Fruit fly (Drosophila melanogaster) whole organism, prepupa: ENCODE measurements around the gene RpL7-like.
A peak's percentile ranks its signal among the peaks of the same experiment; 100 is the strongest.

ENCODE experiments used
- Blimp-1 ChIP-seq: fragments of 200-800 bp; sonication (Bioruptor generic); optimal IDR thresholded peaks from 3 replicates; lab custom pipeline; 2017; ENCODE audit warnings: missing biosample characterization, missing genetic modification characterization, mild to moderate bottlenecking, moderate library complexity, missing genetic modification reagents
- CG11294 ChIP-seq: fragments of 200-800 bp; sonication (Bioruptor generic); IDR thresholded peaks from 2 replicates; pipeline ENCODE4 v1.3.6; 2022; ENCODE audit warnings: missing biosample characterization, missing genetic modification characterization
- CG11762 ChIP-seq: fragments of 200-800 bp; sonication (Bioruptor generic); optimal IDR thresholded peaks from 3 replicates; lab custom pipeline; 2016; ENCODE audit warnings: missing biosample characterization, missing genetic modification characterization; ENCODE audit not compliant: insufficient read depth
- CG11902 ChIP-seq: fragments of 200-800 bp; sonication (Bioruptor generic); optimal IDR thresholded peaks from 3 replicates; lab custom pipeline; 2016; ENCODE audit warnings: missing biosample characterization, missing genetic modification characterization
- CG15336 ChIP-seq: fragments of 200-800 bp; sonication (Bioruptor generic); IDR thresholded peaks from 2 replicates; pipeline ENCODE4 v1.3.6; 2022; ENCODE audit warnings: missing biosample characterization, missing genetic modification characterization
- CG16779 ChIP-seq: fragments of 200-800 bp; sonication (Bioruptor generic); optimal IDR thresholded peaks from 3 replicates; lab custom pipeline; 2017; ENCODE audit warnings: missing biosample characterization, mild to moderate bottlenecking, missing genetic modification characterization
- CG31627 ChIP-seq: fragments of 200-800 bp; sonication (Bioruptor generic); optimal IDR thresholded peaks from 3 replicates; lab custom pipeline; 2016; ENCODE audit warnings: missing biosample characterization, missing genetic modification characterization
- CG32006 ChIP-seq: fragments of 200-800 bp; sonication (Bioruptor generic); optimal IDR thresholded peaks from 3 replicates; lab custom pipeline; 2017; ENCODE audit warnings: missing biosample characterization, mild to moderate bottlenecking, missing genetic modification characterization
- CG34406 ChIP-seq: fragments of 200-800 bp; sonication (Bioruptor generic); optimal IDR thresholded peaks from 3 replicates; lab custom pipeline; 2016; ENCODE audit warnings: missing biosample characterization, missing genetic modification characterization
- CG3919 ChIP-seq: fragments of 200-800 bp; sonication (Bioruptor generic); optimal IDR thresholded peaks from 3 replicates; lab custom pipeline; 2016; ENCODE audit warnings: missing biosample characterization, missing genetic modification characterization
- CG6792 ChIP-seq: fragments of 200-800 bp; sonication (Bioruptor generic); optimal IDR thresholded peaks from 3 replicates; lab custom pipeline; 2016; ENCODE audit warnings: missing biosample characterization, missing genetic modification characterization
- CG6808 ChIP-seq: fragments of 200-800 bp; sonication (Bioruptor generic); optimal IDR thresholded peaks from 3 replicates; lab custom pipeline; 2017; ENCODE audit warnings: missing biosample characterization, missing genetic modification characterization, mild to moderate bottlenecking, moderate library complexity, missing genetic modification reagents
- CG6854 ChIP-seq: fragments of 200-800 bp; sonication (Bioruptor generic); optimal IDR thresholded peaks from 2 replicates; lab custom pipeline; 2017; ENCODE audit warnings: missing biosample characterization, mild to moderate bottlenecking, missing genetic modification characterization
- CG7368 ChIP-seq: fragments of 200-800 bp; sonication (Bioruptor generic); optimal IDR thresholded peaks from 3 replicates; lab custom pipeline; 2016; ENCODE audit warnings: missing biosample characterization, missing genetic modification characterization
- CG8119 ChIP-seq: fragments of 200-800 bp; sonication (Bioruptor generic); IDR thresholded peaks from 3 replicates; pipeline ENCODE4 v1.3.6; 2022; ENCODE audit warnings: missing biosample characterization, missing genetic modification characterization
- CG8632 ChIP-seq: fragments of 200-800 bp; sonication (Bioruptor generic); optimal IDR thresholded peaks from 3 replicates; lab custom pipeline; 2016; ENCODE audit warnings: missing biosample characterization, missing genetic modification characterization
- CG9139 ChIP-seq: fragments of 200-800 bp; sonication (Bioruptor generic); optimal IDR thresholded peaks from 3 replicates; lab custom pipeline; 2017; ENCODE audit warnings: missing biosample characterization, mild to moderate bottlenecking, missing genetic modification characterization
- Eip75B ChIP-seq: fragments of 200-800 bp; sonication (Bioruptor generic); optimal IDR thresholded peaks from 3 replicates; lab custom pipeline; 2016; ENCODE audit warnings: missing biosample characterization, missing genetic modification characterization
- Eip78C ChIP-seq: fragments of 200-800 bp; sonication (Bioruptor generic); peaks from one replicate; lab custom pipeline; 2016; ENCODE audit warnings: missing biosample characterization, missing genetic modification characterization
- Gug ChIP-seq: fragments of 200-800 bp; sonication (Bioruptor generic); IDR thresholded peaks from 2 replicates; pipeline ENCODE4 v1.3.6; 2022; ENCODE audit warnings: missing biosample characterization, missing genetic modification characterization
- Hr39 ChIP-seq: fragments of 200-800 bp; sonication (Bioruptor generic); optimal IDR thresholded peaks from 2 replicates; lab custom pipeline; 2016; ENCODE audit warnings: missing biosample characterization, missing genetic modification characterization
- Hr4 ChIP-seq: fragments of 200-800 bp; sonication (Bioruptor generic); optimal IDR thresholded peaks from 3 replicates; lab custom pipeline; 2016; ENCODE audit warnings: missing biosample characterization, missing genetic modification characterization
- Met ChIP-seq: fragments of 200-800 bp; sonication (Bioruptor generic); optimal IDR thresholded peaks from 3 replicates; lab custom pipeline; 2016; ENCODE audit warnings: missing biosample characterization, missing genetic modification characterization
- OdsH ChIP-seq: fragments of 200-800 bp; sonication (Bioruptor generic); optimal IDR thresholded peaks from 3 replicates; lab custom pipeline; 2016; ENCODE audit warnings: missing biosample characterization, missing genetic modification characterization
- Smox ChIP-seq: fragments of 200-800 bp; sonication (Bioruptor generic); optimal IDR thresholded peaks from 3 replicates; lab custom pipeline; 2016; ENCODE audit warnings: missing biosample characterization, missing genetic modification characterization
- Sox102F ChIP-seq: fragments of 200-800 bp; sonication (Bioruptor generic); optimal IDR thresholded peaks from 2 replicates; lab custom pipeline; 2016; ENCODE audit warnings: missing biosample characterization, mild to moderate bottlenecking, missing genetic modification characterization
- Sox15 ChIP-seq: fragments of 200-800 bp; sonication (Bioruptor generic); optimal IDR thresholded peaks from 3 replicates; lab custom pipeline; 2016; ENCODE audit warnings: missing biosample characterization, missing genetic modification characterization
- achi ChIP-seq: fragments of 200-800 bp; sonication (Bioruptor generic); optimal IDR thresholded peaks from 3 replicates; lab custom pipeline; 2016; ENCODE audit warnings: missing biosample characterization, missing genetic modification characterization
- eg ChIP-seq: fragments of 200-800 bp; sonication (Bioruptor generic); IDR thresholded peaks from 3 replicates; pipeline ENCODE4 v1.3.6; 2022; ENCODE audit warnings: missing biosample characterization, missing genetic modification characterization
- esn ChIP-seq: fragments of 200-800 bp; sonication (Bioruptor generic); optimal IDR thresholded peaks from 2 replicates; lab custom pipeline; 2016; ENCODE audit warnings: missing biosample characterization, mild to moderate bottlenecking, missing genetic modification characterization, moderate library complexity
- lz ChIP-seq: fragments of 200-800 bp; sonication (Bioruptor generic); optimal IDR thresholded peaks from 3 replicates; lab custom pipeline; 2016; ENCODE audit warnings: missing biosample characterization, missing genetic modification characterization
- net ChIP-seq: fragments of 200-800 bp; sonication (Bioruptor generic); optimal IDR thresholded peaks from 3 replicates; lab custom pipeline; 2016; ENCODE audit warnings: missing biosample characterization, missing genetic modification characterization
- pdm3 ChIP-seq: fragments of 200-800 bp; sonication (Bioruptor generic); optimal IDR thresholded peaks from 3 replicates; lab custom pipeline; 2016; ENCODE audit warnings: missing biosample characterization, missing genetic modification characterization
- ss ChIP-seq, 2 experiments: fragments of 200-800 bp; sonication (Bioruptor generic); optimal IDR thresholded peaks; 2 replicates in 1 of 2; 3 replicates in 1 of 2; lab custom pipeline; 2017 to 2018; ENCODE audit warnings: mild to moderate bottlenecking in 2 of 2, missing biosample characterization in 2 of 2, missing genetic modification characterization in 2 of 2, moderate library complexity in 1 of 2
- svp ChIP-seq: fragments of 200-800 bp; sonication (Bioruptor generic); peaks from one replicate; lab custom pipeline; 2016; ENCODE audit warnings: missing biosample characterization, missing genetic modification characterization
- topi ChIP-seq: fragments of 200-800 bp; sonication (Bioruptor generic); optimal IDR thresholded peaks from 3 replicates; lab custom pipeline; 2016; ENCODE audit warnings: missing biosample characterization, missing genetic modification characterization

The RpL7-like gene

dm6 chr2L:12075850-12076249 is 19.7 kb downstream of the RpL7-like start, which contains the start of gene CG14947:
Gene CG14947, plus strand, starts transcription at chr2L:12076100.
- TF ChIP-seq Hr39 (GFP tag; lab: Kevin White, UChicago) (peak; percentile 22), Met (GFP tag; lab: Kevin White, UChicago) (peak; percentile 17), net (GFP tag; lab: Kevin White, UChicago) (peak; percentile 10), Smox (peak; percentile 15), CG9139 (GFP tag; lab: Kevin White, UChicago) (peak; percentile 20), CG31627 (GFP tag; lab: Kevin White, UChicago) (peak; percentile 16), achi (GFP tag; lab: Kevin White, UChicago) (peak; percentile 15), CG8119 (GFP tag; lab: Robert Waterston, UW) (0 out of 3 replicates have a peak, but pooled peaks have one; percentile 37), CG8632 (peak; percentile 20), CG11902 (GFP tag; lab: Kevin White, UChicago) (no peak), CG3919 (peak; percentile 2), esn (GFP tag; lab: Kevin White, UChicago) (peak; percentile 26), CG15336 (GFP tag; lab: Robert Waterston, UW) (peak; percentile 51), CG7368 (GFP tag; lab: Kevin White, UChicago) (no peak), Eip75B (GFP tag; lab: Kevin White, UChicago) (peak; percentile 34), CG34406 (peak; percentile 4), Hr4 (GFP tag; lab: Kevin White, UChicago) (peak; percentile 47), Sox15 (GFP tag; lab: Kevin White, UChicago) (no peak), pdm3 (peak; percentile 41), CG6792 (GFP tag; lab: Kevin White, UChicago) (peak; percentile 10), Eip78C (GFP tag; lab: Kevin White, UChicago) (peak; percentile 75), lz (GFP tag; lab: Kevin White, UChicago) (peak; percentile 5), topi (GFP tag; lab: Kevin White, UChicago) (peak; percentile 0), Sox102F (GFP tag; lab: Kevin White, UChicago) (peak; percentile 20), OdsH (GFP tag; lab: Kevin White, UChicago) (peak; percentile 36), ss (GFP tag; optimal IDR thresholded peaks at IDR 0.05; lab: Kevin White, UChicago) (peak; percentile 21 to 39), CG16779 (tag; lab: Kevin White, UChicago) (no peak), Blimp-1 (no peak), CG6808 (GFP tag; lab: Kevin White, UChicago) (peak; percentile 23), svp (GFP tag; lab: Kevin White, UChicago) (no peak), CG32006 (GFP tag; lab: Kevin White, UChicago) (peak; percentile 37), CG11762 (GFP tag; lab: Kevin White, UChicago) (no peak), eg (0 out of 3 replicates have a peak, but pooled peaks have one; percentile 29), Gug (GFP tag; lab: Robert Waterston, UW) (no peak), CG11294 (GFP tag; lab: Robert Waterston, UW) (no peak)

- TF ChIP-seq Eip78C (GFP tag; lab: Kevin White, UChicago) (no peak), CG9139 (GFP tag; lab: Kevin White, UChicago) (no peak), CG6854 (GFP tag; lab: Kevin White, UChicago) (no peak), ss (GFP tag; optimal IDR thresholded peaks at IDR 0.05; lab: Kevin White, UChicago) (peak; percentile 1 to 30), Smox (no peak), net (GFP tag; lab: Kevin White, UChicago) (no peak), Sox102F (GFP tag; lab: Kevin White, UChicago) (no peak), CG34406 (no peak)
Observed at dm6 chr2L:12078123-12078658, 22.1 kb downstream of the RpL7-like start.

dm6 chr2L:12078695-12079094 is 22.6 kb downstream of the RpL7-like start:
- no peak for TF ChIP-seq CG6808 (GFP tag; lab: Kevin White, UChicago)
- TF ChIP-seq CG6792 (GFP tag; lab: Kevin White, UChicago) = no peak
- TF ChIP-seq svp (GFP tag; lab: Kevin White, UChicago) = peak; percentile 61
- TF ChIP-seq pdm3 = no peak
- TF ChIP-seq Eip75B (GFP tag; lab: Kevin White, UChicago) = no peak
- TF ChIP-seq, all 60 proteins: peak for 1
